Worm (Caenorhabditis elegans) whole organism, mixed stage, embryonic: ENCODE data around the gene T19C4.24.

Experiments used
- drap-1 ChIP-seq: fragments of 200-800 bp; sonication (Bioruptor generic); optimal IDR thresholded peaks from 3 replicates; lab custom pipeline; 2018; ENCODE audit warnings: mild to moderate bottlenecking, missing genetic modification characterization, missing compliant biosample characterization
- elt-1 ChIP-seq: sonication (generic microtip); optimal IDR thresholded peaks from 2 replicates; lab custom pipeline; 2017; ENCODE audit warnings: missing genetic modification characterization, mild to moderate bottlenecking, missing compliant biosample characterization, antibody characterized with exemption, moderate library complexity, borderline replicate concordance; ENCODE audit not compliant: insufficient read depth
- elt-3 ChIP-seq: fragments of 150-350 bp; optimal IDR thresholded peaks from 2 replicates; lab custom pipeline; 2014; ENCODE audit warnings: missing biosample characterization, missing genetic modification characterization
- lsy-2 ChIP-seq: fragments of 150-350 bp; optimal IDR thresholded peaks from 2 replicates; lab custom pipeline; 2014; ENCODE audit warnings: missing biosample characterization, missing genetic modification characterization
- snpc-4 ChIP-seq: fragments of 150-350 bp; optimal IDR thresholded peaks from 2 replicates; lab custom pipeline; 2014; ENCODE audit warnings: missing biosample characterization, missing genetic modification characterization
- ztf-11 ChIP-seq: fragments of 150-350 bp; optimal IDR thresholded peaks from 2 replicates; lab custom pipeline; 2014; ENCODE audit warnings: missing biosample characterization, missing genetic modification characterization

- no peak for TF ChIP-seq snpc-4 (tag; lab: Kevin White, UChicago)
- no peak for TF ChIP-seq ztf-11 (tag; lab: Kevin White, UChicago)
- TF ChIP-seq lsy-2, result no peak
- no peak for TF ChIP-seq elt-3 (tag; lab: Kevin White, UChicago)
- no peak for TF ChIP-seq elt-1
- TF ChIP-seq drap-1 (GFP tag; lab: Kevin White, UChicago), result no peak
Observed at ce11 chrV:11161791-11162190, 15.0 kb upstream of the T19C4.24 start, which contains the start of gene srg-41.
